Worm (Caenorhabditis elegans): ENCODE results near the gene npr-3.

DNA sequence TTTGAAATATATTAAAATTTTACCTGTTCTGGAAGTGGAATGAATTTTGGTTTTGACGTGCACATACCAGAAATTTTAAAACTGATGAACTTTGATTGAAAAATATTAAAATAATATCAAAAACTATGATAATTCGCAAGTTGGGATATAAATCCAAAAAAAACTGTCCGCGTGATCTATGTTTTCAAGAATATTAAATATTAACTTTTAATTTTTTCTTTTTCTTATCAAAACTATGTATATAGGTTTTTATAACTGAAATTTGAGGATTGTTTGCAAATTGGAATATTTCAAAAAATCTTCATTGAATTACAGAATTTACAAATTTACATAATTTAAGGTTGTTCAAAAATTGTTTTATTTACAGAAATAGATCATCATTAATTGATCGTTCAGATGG, 5.3 kb downstream of the npr-3 start, which contains the start of gene C10C6.3:
- TF ChIP-seq him-1 (tag; optimal IDR thresholded peaks at IDR 0.05) (no peak), dao-5 (tag; optimal IDR thresholded peaks at IDR 0.05) (no peak), W03F9.2 (tag; optimal IDR thresholded peaks at IDR 0.05) (no peak)
